Fruit fly (Drosophila melanogaster) whole organism, embryonic: ENCODE measurements around the gene Vha16-5.

Source experiments
- Atf3 ChIP-seq: fragments of 200-800 bp; sonication (Bioruptor generic); optimal IDR thresholded peaks from 3 replicates; lab custom pipeline; 2016; ENCODE audit warnings: missing biosample characterization, missing genetic modification characterization
- Atf6 ChIP-seq: fragments of 200-800 bp; sonication (Bioruptor generic); IDR thresholded peaks from 2 replicates; pipeline ENCODE4 v1.3.6; 2022; ENCODE audit warnings: missing biosample characterization, missing genetic modification characterization
- Blimp-1 ChIP-seq: fragments of 200-800 bp; sonication (Bioruptor generic); optimal IDR thresholded peaks from 3 replicates; lab custom pipeline; 2018; ENCODE audit warnings: missing biosample characterization, missing genetic modification characterization, mild to moderate bottlenecking, moderate library complexity, missing genetic modification reagents
- CG10959 ChIP-seq: fragments of 200-800 bp; sonication (Bioruptor generic); IDR thresholded peaks from 2 replicates; pipeline ENCODE4 v1.3.6; 2022; ENCODE audit warnings: missing biosample characterization, missing genetic modification characterization
- CG11504 ChIP-seq: fragments of 200-800 bp; sonication (Bioruptor generic); optimal IDR thresholded peaks from 3 replicates; lab custom pipeline; 2019; ENCODE audit warnings: missing biosample characterization, mild to moderate bottlenecking, missing genetic modification characterization, moderate library complexity
- CG11560 ChIP-seq: fragments of 200-800 bp; sonication (Bioruptor generic); IDR thresholded peaks from 3 replicates; pipeline ENCODE4 v1.3.6; 2022; ENCODE audit warnings: missing biosample characterization, missing genetic modification characterization
- CG12659 ChIP-seq: fragments of 200-800 bp; sonication (Bioruptor generic); optimal IDR thresholded peaks from 3 replicates; lab custom pipeline; 2017; ENCODE audit warnings: mild to moderate bottlenecking, missing biosample characterization, missing genetic modification reagents, missing genetic modification characterization
- CG12769 ChIP-seq: fragments of 200-800 bp; sonication (Bioruptor generic); optimal IDR thresholded peaks from 2 replicates; lab custom pipeline; 2019; ENCODE audit warnings: missing biosample characterization, mild to moderate bottlenecking, missing genetic modification characterization, moderate library complexity
- CG2116 ChIP-seq: fragments of 200-800 bp; sonication (Bioruptor generic); optimal IDR thresholded peaks from 3 replicates; lab custom pipeline; 2018; ENCODE audit warnings: missing biosample characterization, mild to moderate bottlenecking, missing genetic modification characterization
- CG2678 ChIP-seq: fragments of 200-800 bp; sonication (Bioruptor generic); optimal IDR thresholded peaks from 3 replicates; lab custom pipeline; 2019; ENCODE audit warnings: missing biosample characterization, mild to moderate bottlenecking, missing genetic modification characterization, moderate library complexity
- CG31388 ChIP-seq: fragments of 200-800 bp; sonication (Bioruptor generic); optimal IDR thresholded peaks from 2 replicates; lab custom pipeline; 2016; ENCODE audit warnings: missing biosample characterization, missing genetic modification characterization
- CG32532 ChIP-seq: fragments of 200-800 bp; sonication (Bioruptor generic); IDR thresholded peaks from 2 replicates; pipeline ENCODE4 v1.3.6; 2022; ENCODE audit warnings: missing biosample characterization, missing genetic modification characterization
- CG3407 ChIP-seq: fragments of 200-800 bp; sonication (Bioruptor generic); optimal IDR thresholded peaks from 2 replicates; lab custom pipeline; 2018; ENCODE audit warnings: missing biosample characterization, mild to moderate bottlenecking, missing genetic modification characterization
- CG5953 ChIP-seq: fragments of 200-800 bp; sonication (Bioruptor generic); IDR thresholded peaks from 2 replicates; pipeline ENCODE4 v1.3.6; 2022; ENCODE audit warnings: missing biosample characterization, missing genetic modification characterization
- CG7556 ChIP-seq: fragments of 200-800 bp; sonication (Bioruptor generic); optimal IDR thresholded peaks from 2 replicates; lab custom pipeline; 2017; ENCODE audit warnings: missing biosample characterization, mild to moderate bottlenecking, missing genetic modification characterization
- CG8281 ChIP-seq: fragments of 200-800 bp; sonication (Bioruptor generic); optimal IDR thresholded peaks from 2 replicates; lab custom pipeline; 2018; ENCODE audit warnings: missing biosample characterization, mild to moderate bottlenecking, missing genetic modification characterization, moderate library complexity
- CG8388 ChIP-seq: fragments of 200-800 bp; sonication (Bioruptor generic); optimal IDR thresholded peaks from 2 replicates; lab custom pipeline; 2019; ENCODE audit warnings: missing biosample characterization, mild to moderate bottlenecking, missing genetic modification characterization, moderate library complexity
- D19B ChIP-seq: fragments of 200-800 bp; sonication (Bioruptor generic); optimal IDR thresholded peaks from 2 replicates; lab custom pipeline; 2017; ENCODE audit warnings: missing biosample characterization, mild to moderate bottlenecking, missing genetic modification characterization
- E2f2 ChIP-seq: fragments of 200-800 bp; sonication (Bioruptor generic); IDR thresholded peaks from 2 replicates; pipeline ENCODE4 v1.3.6; 2022; ENCODE audit warnings: missing biosample characterization, missing genetic modification characterization
- Eip74EF ChIP-seq, 2 experiments: fragments of 200-800 bp in 1 of 2; fragments of >200 bp in 1 of 2; sonication (Bioruptor generic) in 1 of 2; optimal IDR thresholded peaks; 2 replicates each; lab custom pipeline; 2017 to 2019; ENCODE audit warnings: missing biosample characterization in 2 of 2, missing genetic modification characterization in 2 of 2, mild to moderate bottlenecking in 1 of 2, moderate library complexity in 1 of 2
- Fer3 ChIP-seq: fragments of 200-800 bp; sonication (Bioruptor generic); optimal IDR thresholded peaks from 2 replicates; lab custom pipeline; 2018; ENCODE audit warnings: missing biosample characterization, mild to moderate bottlenecking, missing genetic modification characterization, moderate library complexity
- Hey ChIP-seq: fragments of 200-800 bp; sonication (Bioruptor generic); optimal IDR thresholded peaks from 3 replicates; lab custom pipeline; 2018; ENCODE audit warnings: missing biosample characterization, mild to moderate bottlenecking, missing genetic modification characterization
- Hmx ChIP-seq: fragments of 200-800 bp; sonication (Bioruptor generic); optimal IDR thresholded peaks from 2 replicates; lab custom pipeline; 2016; ENCODE audit warnings: missing biosample characterization, missing genetic modification characterization
- Hr39 ChIP-seq: fragments of >200 bp; optimal IDR thresholded peaks from 2 replicates; lab custom pipeline; 2017
- Mad ChIP-seq: fragments of 200-800 bp; sonication (Bioruptor generic); optimal IDR thresholded peaks from 2 replicates; lab custom pipeline; 2016; ENCODE audit warnings: missing biosample characterization, missing genetic modification characterization
- NFAT ChIP-seq: fragments of 200-800 bp; sonication (Bioruptor generic); IDR thresholded peaks from 2 replicates; pipeline ENCODE4 v1.3.6; 2022; ENCODE audit warnings: missing biosample characterization, missing genetic modification characterization
- Nf-YA ChIP-seq: fragments of 200-800 bp; sonication (Bioruptor generic); IDR thresholded peaks from 2 replicates; pipeline ENCODE4 v1.3.6; 2022; ENCODE audit warnings: missing biosample characterization, missing genetic modification characterization
- Taf1 ChIP-seq: fragments of 200-800 bp; sonication (Bioruptor generic); IDR thresholded peaks from 2 replicates; pipeline ENCODE4 v1.3.6; 2022; ENCODE audit warnings: missing biosample characterization, missing genetic modification characterization
- Trl ChIP-seq, 3 experiments: fragments of >200 bp in 2 of 3; fragments of 200-800 bp in 1 of 3; sonication (Bioruptor generic) in 1 of 3; optimal IDR thresholded peaks; 2 replicates in 1 of 3; 3 replicates in 2 of 3; lab custom pipeline; 2016 to 2017; ENCODE audit warnings: missing biosample characterization in 1 of 3, missing genetic modification characterization in 1 of 3
- ab ChIP-seq: fragments of 200-800 bp; sonication (Bioruptor generic); optimal IDR thresholded peaks from 2 replicates; lab custom pipeline; 2016; ENCODE audit warnings: missing biosample characterization, missing genetic modification characterization
- ash1 ChIP-seq: fragments of 200-800 bp; sonication (Bioruptor generic); optimal IDR thresholded peaks from 2 replicates; lab custom pipeline; 2018; ENCODE audit warnings: missing biosample characterization, mild to moderate bottlenecking, missing genetic modification characterization
- chinmo ChIP-seq: fragments of 200-800 bp; sonication (Bioruptor generic); IDR thresholded peaks from 4 replicates; pipeline ENCODE4 v1.3.6; 2022; ENCODE audit warnings: missing biosample characterization, missing genetic modification characterization; ENCODE audit not compliant: partially characterized antibody
- crp ChIP-seq, 2 experiments: fragments of 200-800 bp; sonication (Bioruptor generic); optimal IDR thresholded peaks; 2 replicates in 1 of 2; 3 replicates in 1 of 2; lab custom pipeline; 2017; ENCODE audit warnings: missing biosample characterization in 2 of 2, missing genetic modification characterization in 2 of 2, mild to moderate bottlenecking in 1 of 2, moderate library complexity in 1 of 2
- dati ChIP-seq: fragments of 200-800 bp; sonication (Bioruptor generic); IDR thresholded peaks from 2 replicates; pipeline ENCODE4 v1.3.6; 2022; ENCODE audit warnings: missing biosample characterization, missing genetic modification characterization
- disco-r ChIP-seq: fragments of 200-800 bp; sonication (Bioruptor generic); optimal IDR thresholded peaks from 2 replicates; lab custom pipeline; 2016; ENCODE audit warnings: missing biosample characterization, missing genetic modification characterization
- fd96Cb ChIP-seq: fragments of 200-800 bp; sonication (Bioruptor generic); optimal IDR thresholded peaks from 2 replicates; lab custom pipeline; 2018; ENCODE audit warnings: missing biosample characterization, mild to moderate bottlenecking, missing genetic modification characterization, moderate library complexity
- gem ChIP-seq: fragments of 200-800 bp; sonication (Bioruptor generic); optimal IDR thresholded peaks from 2 replicates; lab custom pipeline; 2019; ENCODE audit warnings: missing biosample characterization, mild to moderate bottlenecking, missing genetic modification characterization, moderate library complexity
- hkb ChIP-seq, 2 experiments: fragments of 200-800 bp in 1 of 2; fragments of >200 bp in 1 of 2; sonication (Bioruptor generic) in 1 of 2; IDR thresholded peaks in 1 of 2; optimal IDR thresholded peaks in 1 of 2; 2 replicates each; pipeline versions ENCODE4 v1.3.6 to Lab custom; 2017 to 2022; ENCODE audit warnings: missing biosample characterization in 1 of 2, missing genetic modification characterization in 1 of 2
- maf-S ChIP-seq: fragments of 200-800 bp; sonication (Bioruptor generic); optimal IDR thresholded peaks from 2 replicates; lab custom pipeline; 2016; ENCODE audit warnings: missing biosample characterization, missing genetic modification characterization
- mam ChIP-seq: fragments of 200-800 bp; sonication (Bioruptor generic); optimal IDR thresholded peaks from 3 replicates; lab custom pipeline; 2016; ENCODE audit warnings: missing biosample characterization, missing genetic modification characterization
- nerfin-2 ChIP-seq: fragments of 200-800 bp; sonication (Bioruptor generic); IDR thresholded peaks from 2 replicates; pipeline ENCODE4 v1.3.6; 2022; ENCODE audit warnings: missing biosample characterization, missing genetic modification characterization; ENCODE audit not compliant: partially characterized antibody
- pho ChIP-seq: fragments of 200-800 bp; sonication (Bioruptor generic); optimal IDR thresholded peaks from 2 replicates; lab custom pipeline; 2016; ENCODE audit warnings: missing biosample characterization, missing genetic modification characterization
- pzg ChIP-seq: fragments of 200-800 bp; sonication (Bioruptor generic); optimal IDR thresholded peaks from 3 replicates; lab custom pipeline; 2018; ENCODE audit warnings: missing biosample characterization, mild to moderate bottlenecking, missing genetic modification characterization, moderate library complexity
- rib ChIP-seq: fragments of 200-800 bp; sonication (Bioruptor generic); IDR thresholded peaks from 2 replicates; pipeline ENCODE4 v1.3.6; 2022; ENCODE audit warnings: missing biosample characterization, missing genetic modification characterization
- sim ChIP-seq: fragments of 200-800 bp; sonication (Bioruptor generic); IDR thresholded peaks from 2 replicates; pipeline ENCODE4 v1.3.6; 2022; ENCODE audit warnings: missing biosample characterization, missing genetic modification characterization
- sima ChIP-seq: fragments of 200-800 bp; sonication (Bioruptor generic); optimal IDR thresholded peaks from 2 replicates; lab custom pipeline; 2016; ENCODE audit warnings: missing biosample characterization, missing genetic modification characterization
- sob ChIP-seq: fragments of 200-800 bp; sonication (Bioruptor generic); IDR thresholded peaks from 2 replicates; pipeline ENCODE4 v1.3.6; 2022; ENCODE audit warnings: missing biosample characterization, missing genetic modification characterization
- tap ChIP-seq: fragments of 200-800 bp; optimal IDR thresholded peaks from 3 replicates; lab custom pipeline; 2019; ENCODE audit warnings: missing biosample characterization, mild to moderate bottlenecking, missing genetic modification characterization, moderate library complexity
- tgo ChIP-seq: fragments of 200-800 bp; sonication (Bioruptor generic); IDR thresholded peaks from 3 replicates; pipeline ENCODE4 v1.3.6; 2022; ENCODE audit warnings: missing biosample characterization, missing genetic modification characterization

Vha16-5 gene

dm6 chr2L:10703281-10703680, 33.6 kb downstream of the Vha16-5 start, which contains the start of gene CG6415 (continued):
- no peak for TF ChIP-seq disco-r
- peak; percentile 74 for TF ChIP-seq Blimp-1
- TF ChIP-seq CG7556 = peak; percentile 70
- TF ChIP-seq Taf1 = peak; percentile 17; the same call in 1 of the 2 replicates
- peak; percentile 73 for TF ChIP-seq tap (tag; lab: Kevin White, UChicago)
- TF ChIP-seq CG8281 (tag; lab: Kevin White, UChicago) = peak; percentile 58
- no peak for TF ChIP-seq pzg (GFP tag; lab: Kevin White, UChicago)
- TF ChIP-seq tgo (GFP tag; lab: Robert Waterston, UW) = peak; percentile 71
- no peak for TF ChIP-seq ash1 (GFP tag; lab: Kevin White, UChicago)
- 0 out of 3 replicates have a peak, but pooled peaks have one; percentile 40 for TF ChIP-seq CG11560 (tag; lab: Robert Waterston, UW)
- peak; percentile 51 for TF ChIP-seq maf-S (GFP tag; lab: Kevin White, UChicago)
- TF ChIP-seq nerfin-2 (GFP tag; lab: Robert Waterston, UW) = no peak
- TF ChIP-seq CG12659 (GFP tag; lab: Kevin White, UChicago) = peak; percentile 61
- TF ChIP-seq dati (GFP tag; lab: Robert Waterston, UW) = peak; percentile 50; the same call in 1 of the 2 replicates
- TF ChIP-seq D19B (GFP tag; lab: Kevin White, UChicago) = peak; percentile 41
- peak; percentile 11 for TF ChIP-seq sima (GFP tag; lab: Kevin White, UChicago)
- TF ChIP-seq sob (GFP tag; lab: Robert Waterston, UW) = peak; percentile 80
- no peak for TF ChIP-seq Hr39
- no peak for TF ChIP-seq Trl (optimal IDR thresholded peaks at IDR 0.05; lab: Kevin White, UChicago)
- TF ChIP-seq Trl (GFP tag; optimal IDR thresholded peaks at IDR 0.05; lab: Kevin White, UChicago) = peak; percentile 47
- TF ChIP-seq gem (tag; lab: Kevin White, UChicago) = peak; percentile 87
- TF ChIP-seq CG12769 (tag; lab: Kevin White, UChicago) = peak; percentile 78
- TF ChIP-seq CG2116 = peak; percentile 12
- TF ChIP-seq Eip74EF (GFP tag; optimal IDR thresholded peaks at IDR 0.05; lab: Kevin White, UChicago) = no peak
- no peak for TF ChIP-seq rib (GFP tag; lab: Robert Waterston, UW)
- peak; percentile 62 for TF ChIP-seq CG3407 (GFP tag; lab: Kevin White, UChicago)
- peak; percentile 87 for TF ChIP-seq CG2678 (tag; lab: Kevin White, UChicago)
- TF ChIP-seq pho = peak; percentile 54
- TF ChIP-seq Mad (GFP tag; lab: Kevin White, UChicago) = peak; percentile 33
- TF ChIP-seq Hey (tag; lab: Kevin White, UChicago) = no peak
- TF ChIP-seq hkb (optimal IDR thresholded peaks at IDR 0.05; lab: Kevin White, UChicago) = no peak
- TF ChIP-seq hkb (GFP tag; IDR thresholded peaks at IDR 0.05; lab: Robert Waterston, UW) = peak; percentile 65
- peak; percentile 75 for TF ChIP-seq Fer3 (tag; lab: Kevin White, UChicago)
- peak; percentile 38; the same call in 1 of the 2 replicates for TF ChIP-seq CG10959 (GFP tag; lab: Robert Waterston, UW)
- TF ChIP-seq E2f2 (GFP tag; lab: Robert Waterston, UW) = peak; percentile 40; the same call in 1 of the 2 replicates
- TF ChIP-seq CG5953 = no peak
- no peak for TF ChIP-seq ab (GFP tag; lab: Kevin White, UChicago)
- TF ChIP-seq CG31388 = no peak
- TF ChIP-seq crp (GFP tag; optimal IDR thresholded peaks at IDR 0.05; lab: Kevin White, UChicago) = peak in 1 of 2 experiments; percentile 10
- TF ChIP-seq chinmo (GFP tag; lab: Robert Waterston, UW) = no peak
- peak; percentile 48 for TF ChIP-seq Atf3 (GFP tag; lab: Kevin White, UChicago)
- TF ChIP-seq sim (GFP tag; lab: Robert Waterston, UW) = peak; percentile 43; the same call in 1 of the 2 replicates
- peak; percentile 77 for TF ChIP-seq Atf6 (GFP tag; lab: Robert Waterston, UW)
- TF ChIP-seq fd96Cb (tag; lab: Kevin White, UChicago) = peak; percentile 75
- peak; percentile 39; the same call in 1 of the 2 replicates for TF ChIP-seq NFAT (GFP tag; lab: Robert Waterston, UW)
- no peak for TF ChIP-seq Hmx (GFP tag; lab: Kevin White, UChicago)
- peak; percentile 72 for TF ChIP-seq CG8388
- TF ChIP-seq Nf-YA (GFP tag; lab: Robert Waterston, UW) = no peak
- TF ChIP-seq mam (GFP tag; lab: Kevin White, UChicago) = peak; percentile 81
- TF ChIP-seq CG11504 = peak; percentile 72
- peak; percentile 68; the same call in 1 of the 2 replicates for TF ChIP-seq CG32532 (GFP tag; lab: Robert Waterston, UW)
